Fruit fly (Drosophila melanogaster) whole organism: ENCODE results near the gene CG6418.

Experiments
- CG8478 ChIP-seq: fragments of >200 bp; optimal IDR thresholded peaks from 2 replicates; lab custom pipeline; 2018; ENCODE audit warnings: inconsistent platforms
- Dll ChIP-seq: fragments of >200 bp; optimal IDR thresholded peaks from 2 replicates; lab custom pipeline; 2017
- psq ChIP-seq: fragments of >200 bp; optimal IDR thresholded peaks from 2 replicates; lab custom pipeline; 2017
- usp ChIP-seq: fragments of >200 bp; optimal IDR thresholded peaks from 2 replicates; lab custom pipeline; 2017; ENCODE audit warnings: missing biosample characterization, missing genetic modification characterization, mixed read lengths

DNA sequence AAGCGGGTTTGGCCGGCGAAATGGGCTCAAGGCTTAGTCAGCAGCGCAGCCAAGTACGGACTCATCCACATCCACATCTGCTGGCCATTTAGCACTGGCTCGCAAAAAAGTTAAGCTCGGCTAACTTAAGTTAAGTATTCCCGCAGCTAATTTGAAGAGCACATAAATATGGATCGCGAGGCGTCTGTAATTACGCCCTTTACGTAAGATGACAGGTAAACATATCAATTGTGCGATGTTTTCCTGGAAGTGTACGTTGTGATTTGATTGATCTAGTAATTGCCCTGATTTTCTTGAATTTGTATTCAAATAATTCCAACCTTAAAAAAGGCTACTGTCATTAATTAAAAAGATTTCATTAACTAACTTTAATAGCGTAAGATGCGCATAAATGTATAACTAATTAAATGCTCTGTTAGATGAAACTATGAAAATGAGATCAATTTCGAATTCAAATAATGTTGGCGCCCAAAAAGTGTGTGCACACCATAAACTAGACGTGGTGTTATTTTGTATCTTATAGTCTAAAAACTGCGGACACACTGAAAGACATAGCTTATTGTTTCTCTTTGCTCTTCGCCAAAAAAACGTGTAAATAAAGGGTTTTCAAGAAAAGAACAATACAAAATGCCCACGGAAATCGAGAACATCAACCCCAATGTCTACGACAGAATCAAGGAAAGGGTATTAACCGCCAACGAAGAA is 3.7 kb upstream of the CG6418 start, which contains the start of the genes CG6409 and galla-2:
- no peak for TF ChIP-seq psq (lab: Kevin White, UChicago)
- TF ChIP-seq CG8478 (lab: Kevin White, UChicago), result no peak
- no peak for TF ChIP-seq usp (GFP tag; lab: Kevin White, UChicago)
- TF ChIP-seq Dll, result no peak
